Fruit fly (Drosophila melanogaster) whole organism, embryonic: ENCODE measurements around the gene CG17343.

Experiments
- Adf1 ChIP-seq: fragments of 200-800 bp; sonication (Bioruptor generic); IDR thresholded peaks from 2 replicates; pipeline ENCODE4 v1.3.6; 2022; ENCODE audit warnings: missing biosample characterization, missing genetic modification characterization
- Atf6 ChIP-seq: fragments of 200-800 bp; sonication (Bioruptor generic); IDR thresholded peaks from 2 replicates; pipeline ENCODE4 v1.3.6; 2022; ENCODE audit warnings: missing biosample characterization, missing genetic modification characterization
- CG10209 ChIP-seq: fragments of 200-800 bp; sonication (Bioruptor generic); optimal IDR thresholded peaks from 3 replicates; lab custom pipeline; 2017; ENCODE audit warnings: missing biosample characterization, mild to moderate bottlenecking, missing genetic modification characterization, missing genetic modification reagents
- CG10543 ChIP-seq: fragments of 200-800 bp; sonication (Bioruptor generic); optimal IDR thresholded peaks from 3 replicates; lab custom pipeline; 2017; ENCODE audit warnings: missing biosample characterization, mild to moderate bottlenecking, missing genetic modification characterization, moderate library complexity
- CG11093 ChIP-seq: fragments of 200-800 bp; sonication (Bioruptor generic); IDR thresholded peaks from 3 replicates; pipeline ENCODE4 v1.3.6; 2022; ENCODE audit warnings: missing biosample characterization, missing genetic modification characterization
- CG12071 ChIP-seq: fragments of 200-800 bp; sonication (Bioruptor generic); optimal IDR thresholded peaks from 3 replicates; lab custom pipeline; 2018; ENCODE audit warnings: missing biosample characterization, mild to moderate bottlenecking, missing genetic modification characterization
- CG13894 ChIP-seq: fragments of 200-800 bp; sonication (Bioruptor generic); optimal IDR thresholded peaks from 3 replicates; lab custom pipeline; 2018; ENCODE audit warnings: missing biosample characterization, mild to moderate bottlenecking, missing genetic modification characterization, moderate library complexity
- CG15073 ChIP-seq: fragments of 200-800 bp; sonication (Bioruptor generic); optimal IDR thresholded peaks from 2 replicates; lab custom pipeline; 2016; ENCODE audit warnings: missing biosample characterization, missing genetic modification characterization
- CG15269 ChIP-seq: fragments of 200-800 bp; sonication (Bioruptor generic); optimal IDR thresholded peaks from 2 replicates; lab custom pipeline; 2018; ENCODE audit warnings: missing biosample characterization, mild to moderate bottlenecking, missing genetic modification characterization, moderate library complexity
- CG15601 ChIP-seq: fragments of 200-800 bp; sonication (Bioruptor generic); optimal IDR thresholded peaks from 3 replicates; lab custom pipeline; 2019; ENCODE audit warnings: missing biosample characterization, mild to moderate bottlenecking, missing genetic modification characterization, moderate library complexity
- CG18599 ChIP-seq: fragments of 200-800 bp; sonication (Bioruptor generic); optimal IDR thresholded peaks from 3 replicates; lab custom pipeline; 2017; ENCODE audit warnings: missing biosample characterization, missing genetic modification characterization, mild to moderate bottlenecking, moderate library complexity, missing genetic modification reagents
- CG2202 ChIP-seq: fragments of 200-800 bp; sonication (Bioruptor generic); optimal IDR thresholded peaks from 2 replicates; lab custom pipeline; 2018; ENCODE audit warnings: missing biosample characterization, mild to moderate bottlenecking, missing genetic modification characterization
- CG3847 ChIP-seq: fragments of 200-800 bp; sonication (Bioruptor generic); IDR thresholded peaks from 2 replicates; pipeline ENCODE4 v1.3.6; 2022; ENCODE audit warnings: missing biosample characterization, missing genetic modification characterization
- CG7271 ChIP-seq: fragments of 200-800 bp; sonication (Bioruptor generic); optimal IDR thresholded peaks from 2 replicates; lab custom pipeline; 2018; ENCODE audit warnings: missing biosample characterization, mild to moderate bottlenecking, missing genetic modification characterization, moderate library complexity
- CG8924 ChIP-seq: fragments of 200-800 bp; optimal IDR thresholded peaks from 3 replicates; lab custom pipeline; 2019; ENCODE audit warnings: missing biosample characterization, mild to moderate bottlenecking, missing genetic modification characterization, moderate library complexity
- CG8944 ChIP-seq: fragments of 200-800 bp; sonication (Bioruptor generic); optimal IDR thresholded peaks from 3 replicates; lab custom pipeline; 2016; ENCODE audit warnings: missing biosample characterization, missing genetic modification characterization
- CG9797 ChIP-seq: fragments of 200-800 bp; sonication (Bioruptor generic); optimal IDR thresholded peaks from 3 replicates; lab custom pipeline; 2018; ENCODE audit warnings: missing biosample characterization, mild to moderate bottlenecking, missing genetic modification characterization
- CoRest ChIP-seq: fragments of 200-800 bp; sonication (Bioruptor generic); optimal IDR thresholded peaks from 3 replicates; lab custom pipeline; 2018; ENCODE audit warnings: missing biosample characterization, mild to moderate bottlenecking, missing genetic modification characterization, moderate library complexity
- Dip2 ChIP-seq: fragments of 200-800 bp; sonication (Bioruptor generic); IDR thresholded peaks from 2 replicates; pipeline ENCODE4 v1.3.6; 2022; ENCODE audit warnings: missing biosample characterization, missing genetic modification characterization
- Dip3 ChIP-seq: fragments of 200-800 bp; sonication (Bioruptor generic); optimal IDR thresholded peaks from 3 replicates; lab custom pipeline; 2016; ENCODE audit warnings: missing biosample characterization, missing genetic modification characterization
- Hey ChIP-seq: fragments of 200-800 bp; sonication (Bioruptor generic); optimal IDR thresholded peaks from 3 replicates; lab custom pipeline; 2018; ENCODE audit warnings: missing biosample characterization, mild to moderate bottlenecking, missing genetic modification characterization
- Kr ChIP-seq: fragments of 200-800 bp; sonication (Bioruptor generic); optimal IDR thresholded peaks from 2 replicates; lab custom pipeline; 2017; ENCODE audit warnings: missing biosample characterization, mild to moderate bottlenecking, missing genetic modification characterization
- Med ChIP-seq: fragments of 200-800 bp; sonication (Bioruptor generic); peaks from one replicate; lab custom pipeline; 2016; ENCODE audit warnings: missing biosample characterization, missing genetic modification characterization, mild to moderate bottlenecking, inconsistent platforms, moderate library complexity
- Meics ChIP-seq: fragments of 200-800 bp; sonication (Bioruptor generic); optimal IDR thresholded peaks from 2 replicates; lab custom pipeline; 2017; ENCODE audit warnings: missing biosample characterization, mild to moderate bottlenecking, missing genetic modification characterization
- Oli ChIP-seq: fragments of 200-800 bp; sonication (Bioruptor generic); optimal IDR thresholded peaks from 2 replicates; lab custom pipeline; 2018; ENCODE audit warnings: missing biosample characterization, mild to moderate bottlenecking, missing genetic modification characterization, moderate library complexity
- Poxn ChIP-seq: fragments of 200-800 bp; sonication (Bioruptor generic); IDR thresholded peaks from 2 replicates; pipeline ENCODE4 v1.3.6; 2022; ENCODE audit warnings: missing biosample characterization, missing genetic modification characterization
- Sox102F ChIP-seq: fragments of 200-800 bp; sonication (Bioruptor generic); optimal IDR thresholded peaks from 2 replicates; lab custom pipeline; 2018; ENCODE audit warnings: missing biosample characterization, mild to moderate bottlenecking, missing genetic modification characterization, moderate library complexity
- abd-A ChIP-seq: fragments of 200-800 bp; sonication (Bioruptor generic); optimal IDR thresholded peaks from 3 replicates; lab custom pipeline; 2019; ENCODE audit warnings: missing biosample characterization, mild to moderate bottlenecking, missing genetic modification characterization, moderate library complexity
- az2 ChIP-seq: fragments of 200-800 bp; sonication (Bioruptor generic); optimal IDR thresholded peaks from 3 replicates; lab custom pipeline; 2016; ENCODE audit warnings: missing biosample characterization, missing genetic modification characterization
- cad ChIP-seq: fragments of >200 bp; optimal IDR thresholded peaks from 2 replicates; lab custom pipeline; 2017; ENCODE audit warnings: missing biosample characterization, missing genetic modification characterization
- ci ChIP-seq: fragments of 200-800 bp; sonication (Bioruptor generic); IDR thresholded peaks from 3 replicates; pipeline ENCODE4 v1.3.6; 2022; ENCODE audit warnings: missing biosample characterization, missing genetic modification characterization
- ken ChIP-seq: fragments of 200-800 bp; sonication (Bioruptor generic); IDR thresholded peaks from 3 replicates; pipeline ENCODE4 v1.3.6; 2022; ENCODE audit warnings: missing biosample characterization, missing genetic modification characterization
- kni ChIP-seq: fragments of 200-800 bp; sonication (Bioruptor generic); optimal IDR thresholded peaks from 3 replicates; lab custom pipeline; 2017; ENCODE audit warnings: mild to moderate bottlenecking, missing biosample characterization, missing genetic modification reagents, missing genetic modification characterization
- lab ChIP-seq: fragments of 200-800 bp; sonication (Bioruptor generic); optimal IDR thresholded peaks from 3 replicates; lab custom pipeline; 2017; ENCODE audit warnings: missing biosample characterization, missing genetic modification characterization, mild to moderate bottlenecking, moderate library complexity, missing genetic modification reagents
- mirr ChIP-seq: fragments of 200-800 bp; sonication (Bioruptor generic); optimal IDR thresholded peaks from 3 replicates; lab custom pipeline; 2018; ENCODE audit warnings: missing biosample characterization, mild to moderate bottlenecking, missing genetic modification characterization
- p53 ChIP-seq: fragments of 200-800 bp; sonication (Bioruptor generic); optimal IDR thresholded peaks from 2 replicates; lab custom pipeline; 2016; ENCODE audit warnings: missing biosample characterization, missing genetic modification characterization
- pzg ChIP-seq: fragments of 200-800 bp; sonication (Bioruptor generic); optimal IDR thresholded peaks from 3 replicates; lab custom pipeline; 2018; ENCODE audit warnings: missing biosample characterization, mild to moderate bottlenecking, missing genetic modification characterization, moderate library complexity
- slou ChIP-seq: fragments of 200-800 bp; sonication (Bioruptor generic); optimal IDR thresholded peaks from 3 replicates; lab custom pipeline; 2016; ENCODE audit warnings: missing biosample characterization, missing genetic modification characterization
- tap ChIP-seq: fragments of 200-800 bp; optimal IDR thresholded peaks from 3 replicates; lab custom pipeline; 2019; ENCODE audit warnings: missing biosample characterization, mild to moderate bottlenecking, missing genetic modification characterization, moderate library complexity
- vvl ChIP-seq: fragments of 200-800 bp; sonication (Bioruptor generic); IDR thresholded peaks from 2 replicates; pipeline ENCODE4 v1.3.6; 2022; ENCODE audit warnings: missing biosample characterization, missing genetic modification characterization
- wor ChIP-seq: fragments of 200-800 bp; sonication (Bioruptor generic); IDR thresholded peaks from 2 replicates; pipeline ENCODE4 v1.3.6; 2022; ENCODE audit warnings: missing biosample characterization, missing genetic modification characterization
- zen2 ChIP-seq: fragments of 200-800 bp; sonication (Bioruptor generic); IDR thresholded peaks from 3 replicates; pipeline ENCODE4 v1.3.6; 2022; ENCODE audit warnings: missing biosample characterization, missing genetic modification characterization; ENCODE audit not compliant: partially characterized antibody

The CG17343 gene

dm6 chr2L:19015628-19016027, 49.1 kb upstream of the CG17343 start:
- TF ChIP-seq CG10543 (GFP tag; lab: Kevin White, UChicago) = peak; percentile 66
- TF ChIP-seq wor (GFP tag; lab: Robert Waterston, UW) = no peak
- TF ChIP-seq Dip3 (GFP tag; lab: Kevin White, UChicago) = no peak
- no peak for TF ChIP-seq az2
- no peak for TF ChIP-seq pzg (GFP tag; lab: Kevin White, UChicago)
- TF ChIP-seq CG15601 = no peak
- no peak for TF ChIP-seq CG2202 (tag; lab: Kevin White, UChicago)
- TF ChIP-seq CG13894 (tag; lab: Kevin White, UChicago) = peak; percentile 49
- TF ChIP-seq CG9797 (GFP tag; lab: Kevin White, UChicago) = no peak
- TF ChIP-seq CG15269 (tag; lab: Kevin White, UChicago) = no peak
- TF ChIP-seq kni (GFP tag; lab: Kevin White, UChicago) = no peak
- TF ChIP-seq Med = peak; percentile 54
- no peak for TF ChIP-seq vvl (GFP tag; lab: Robert Waterston, UW)
- no peak for TF ChIP-seq tap
- peak; percentile 34; the same call in 1 of the 3 replicates for TF ChIP-seq zen2
- no peak for TF ChIP-seq CoRest (tag; lab: Kevin White, UChicago)
- TF ChIP-seq Dip2 (GFP tag; lab: Robert Waterston, UW) = no peak
- peak; percentile 96 for TF ChIP-seq Hey (tag; lab: Kevin White, UChicago)
- no peak for TF ChIP-seq cad (GFP tag; lab: Kevin White, UChicago)
- no peak for TF ChIP-seq Meics (GFP tag; lab: Kevin White, UChicago)
- no peak for TF ChIP-seq p53 (GFP tag; lab: Kevin White, UChicago)
- TF ChIP-seq CG7271 (tag; lab: Kevin White, UChicago) = no peak
- no peak for TF ChIP-seq ken (GFP tag; lab: Robert Waterston, UW)
- no peak for TF ChIP-seq CG10209 (GFP tag; lab: Kevin White, UChicago)
- no peak for TF ChIP-seq Kr (GFP tag; lab: Kevin White, UChicago)
- no peak for TF ChIP-seq Oli (tag; lab: Kevin White, UChicago)
- peak; percentile 91 for TF ChIP-seq abd-A (tag; lab: Kevin White, UChicago)
- TF ChIP-seq Atf6 (GFP tag; lab: Robert Waterston, UW) = no peak
- no peak for TF ChIP-seq Poxn (GFP tag; lab: Robert Waterston, UW)
- TF ChIP-seq CG11093 = no peak
- TF ChIP-seq Sox102F (GFP tag; lab: Kevin White, UChicago) = no peak
- no peak for TF ChIP-seq CG12071 (GFP tag; lab: Kevin White, UChicago)
- peak; percentile 7; the same call in 1 of the 2 replicates for TF ChIP-seq Adf1 (GFP tag; lab: Robert Waterston, UW)
- no peak for TF ChIP-seq slou (GFP tag; lab: Kevin White, UChicago)
- TF ChIP-seq CG15073 (GFP tag; lab: Kevin White, UChicago) = no peak
- no peak for TF ChIP-seq CG8944 (GFP tag; lab: Kevin White, UChicago)
- 0 out of 2 replicates have a peak, but pooled peaks have one; percentile 10 for TF ChIP-seq CG3847 (GFP tag; lab: Robert Waterston, UW)
- 0 out of 3 replicates have a peak, but pooled peaks have one; percentile 7 for TF ChIP-seq ci (GFP tag; lab: Robert Waterston, UW)
- TF ChIP-seq mirr (GFP tag; lab: Kevin White, UChicago) = peak; percentile 37

- peak; percentile 8 for TF ChIP-seq CG18599
- TF ChIP-seq Hey (tag; lab: Kevin White, UChicago) = peak; percentile 42
- peak; percentile 23 for TF ChIP-seq CG10543 (GFP tag; lab: Kevin White, UChicago)
- TF ChIP-seq CG8924 (tag; lab: Kevin White, UChicago) = no peak
- peak; percentile 18 for TF ChIP-seq lab (GFP tag; lab: Kevin White, UChicago)
- TF ChIP-seq abd-A (tag; lab: Kevin White, UChicago) = peak; percentile 91
Observed at dm6 chr2L:19017060-19017459, 47.7 kb upstream of the CG17343 start.
